Worm (Caenorhabditis elegans): ENCODE data around the gene K08B5.2.

DNA sequence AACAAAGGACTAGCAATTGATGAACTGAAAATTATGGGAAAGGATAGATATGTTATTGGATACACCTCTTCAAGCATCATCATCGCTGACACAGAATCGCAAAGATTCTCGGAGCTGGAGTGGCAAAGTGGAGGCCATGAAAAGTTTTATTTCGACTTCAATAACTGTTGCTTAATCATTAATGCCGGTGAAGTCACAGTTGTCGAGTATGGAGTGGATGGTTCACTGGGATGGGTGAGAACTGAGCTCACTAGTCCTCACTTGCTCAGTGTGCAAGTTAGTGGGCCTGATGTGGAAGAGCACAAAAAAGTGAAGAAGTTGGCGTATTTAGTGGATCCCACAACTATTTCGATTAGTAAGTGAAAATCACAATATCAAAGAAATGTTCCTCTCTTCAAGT is 9.8 kb downstream of the K08B5.2 start:
- no peak for TF ChIP-seq cog-1 (tag; optimal IDR thresholded peaks at IDR 0.05)
- TF ChIP-seq med-1 (GFP tag; optimal IDR thresholded peaks at IDR 0.05; ENCODE audit: insufficient read depth) = no peak
- no peak for TF ChIP-seq flt-1 (GFP tag; IDR thresholded peaks at IDR 0.05)
